Worm (Caenorhabditis elegans): Measurements from ENCODE around the gene ZK643.6.

ce11 chrIII:8911598-8912194 is 48.9 kb downstream of the ZK643.6 start, which contains the start of gene tpk-1:
- TF ChIP-seq nhr-76 (tag; optimal IDR thresholded peaks at IDR 0.05) (no peak), unc-62 (GFP tag; optimal IDR thresholded peaks at IDR 0.05) (no peak), blmp-1 (tag; optimal IDR thresholded peaks at IDR 0.05) (no peak), lsy-2 (tag; optimal IDR thresholded peaks at IDR 0.05) (no peak), mls-2 (tag; optimal IDR thresholded peaks at IDR 0.05) (no peak), lin-13 (tag; optimal IDR thresholded peaks at IDR 0.05) (no peak), lin-32 (GFP tag; optimal IDR thresholded peaks at IDR 0.05) (no peak), elt-1 (tag; optimal IDR thresholded peaks at IDR 0.05; ENCODE audit: borderline replicate concordance, insufficient read depth) (no peak), unc-39 (tag; optimal IDR thresholded peaks at IDR 0.05) (no peak)

Measured in whole organism, mixed stage, embryonic.